Fruit fly (Drosophila melanogaster) whole organism, embryonic: ENCODE measurements around the gene TwdlE.

Source experiments
- Ada2b ChIP-seq: fragments of 200-800 bp; sonication (Bioruptor generic); IDR thresholded peaks from 2 replicates; pipeline ENCODE4 v1.3.6; 2022; ENCODE audit warnings: missing biosample characterization, missing genetic modification characterization
- Asciz ChIP-seq: fragments of 200-800 bp; sonication (Bioruptor generic); optimal IDR thresholded peaks from 2 replicates; lab custom pipeline; 2017; ENCODE audit warnings: missing biosample characterization, mild to moderate bottlenecking, missing genetic modification characterization, missing genetic modification reagents
- BtbVII ChIP-seq: fragments of 200-800 bp; sonication (Bioruptor generic); optimal IDR thresholded peaks from 3 replicates; lab custom pipeline; 2017; ENCODE audit warnings: missing biosample characterization, mild to moderate bottlenecking, missing genetic modification characterization
- C15 ChIP-seq: fragments of 200-800 bp; sonication (Bioruptor generic); IDR thresholded peaks from 3 replicates; pipeline ENCODE4 v1.3.6; 2022; ENCODE audit warnings: missing biosample characterization, missing genetic modification characterization
- CG11085 ChIP-seq: fragments of 200-800 bp; sonication (Bioruptor generic); IDR thresholded peaks from 2 replicates; pipeline ENCODE4 v1.3.6; 2022; ENCODE audit warnings: missing biosample characterization, missing genetic modification characterization
- CG12104 ChIP-seq: fragments of 200-800 bp; sonication (Bioruptor generic); optimal IDR thresholded peaks from 3 replicates; lab custom pipeline; 2016; ENCODE audit warnings: missing biosample characterization, missing genetic modification characterization
- CG12236 ChIP-seq: fragments of 200-800 bp; sonication (Bioruptor generic); optimal IDR thresholded peaks from 2 replicates; lab custom pipeline; 2016; ENCODE audit warnings: missing biosample characterization, missing genetic modification characterization
- CG15073 ChIP-seq: fragments of 200-800 bp; sonication (Bioruptor generic); optimal IDR thresholded peaks from 2 replicates; lab custom pipeline; 2016; ENCODE audit warnings: missing biosample characterization, missing genetic modification characterization
- CG17359 ChIP-seq: fragments of 200-800 bp; sonication (Bioruptor generic); optimal IDR thresholded peaks from 3 replicates; lab custom pipeline; 2018; ENCODE audit warnings: missing biosample characterization, mild to moderate bottlenecking, missing genetic modification characterization, moderate library complexity
- CG18476 ChIP-seq: fragments of 200-800 bp; sonication (Bioruptor generic); optimal IDR thresholded peaks from 2 replicates; lab custom pipeline; 2016; ENCODE audit warnings: missing biosample characterization, mild to moderate bottlenecking, missing genetic modification characterization
- CG2120 ChIP-seq: fragments of 200-800 bp; sonication (Bioruptor generic); optimal IDR thresholded peaks from 3 replicates; lab custom pipeline; 2016; ENCODE audit warnings: missing biosample characterization, missing genetic modification characterization
- CG2202 ChIP-seq: fragments of 200-800 bp; sonication (Bioruptor generic); optimal IDR thresholded peaks from 2 replicates; lab custom pipeline; 2018; ENCODE audit warnings: missing biosample characterization, mild to moderate bottlenecking, missing genetic modification characterization
- CG30403 ChIP-seq: fragments of 200-800 bp; sonication (Bioruptor generic); optimal IDR thresholded peaks from 3 replicates; lab custom pipeline; 2016; ENCODE audit warnings: missing biosample characterization, missing genetic modification characterization
- CG31365 ChIP-seq: fragments of 200-800 bp; sonication (Bioruptor generic); optimal IDR thresholded peaks from 2 replicates; lab custom pipeline; 2018; ENCODE audit warnings: missing biosample characterization, mild to moderate bottlenecking, missing genetic modification characterization
- CG3995 ChIP-seq: fragments of 200-800 bp; sonication (Bioruptor generic); optimal IDR thresholded peaks from 3 replicates; lab custom pipeline; 2016; ENCODE audit warnings: missing biosample characterization, missing genetic modification characterization
- CG6272 ChIP-seq: fragments of 200-800 bp; sonication (Bioruptor generic); IDR thresholded peaks from 2 replicates; pipeline ENCODE4 v1.3.6; 2022; ENCODE audit warnings: missing biosample characterization, missing genetic modification characterization
- CG6813 ChIP-seq: fragments of 200-800 bp; sonication (Bioruptor generic); optimal IDR thresholded peaks from 2 replicates; lab custom pipeline; 2017; ENCODE audit warnings: missing biosample characterization, missing genetic modification characterization, mild to moderate bottlenecking, moderate library complexity, missing genetic modification reagents
- CG7963 ChIP-seq: fragments of 200-800 bp; sonication (Bioruptor generic); IDR thresholded peaks from 3 replicates; pipeline ENCODE4 v1.3.6; 2022; ENCODE audit warnings: missing biosample characterization, missing genetic modification characterization; ENCODE audit not compliant: partially characterized antibody
- CG9437 ChIP-seq: fragments of 200-800 bp; sonication (Bioruptor generic); optimal IDR thresholded peaks from 2 replicates; lab custom pipeline; 2018; ENCODE audit warnings: missing biosample characterization, mild to moderate bottlenecking, missing genetic modification characterization
- CG9727 ChIP-seq: fragments of 200-800 bp; sonication (Bioruptor generic); optimal IDR thresholded peaks from 3 replicates; lab custom pipeline; 2017; ENCODE audit warnings: missing biosample characterization, mild to moderate bottlenecking, missing genetic modification characterization
- D19B ChIP-seq: fragments of 200-800 bp; sonication (Bioruptor generic); optimal IDR thresholded peaks from 2 replicates; lab custom pipeline; 2017; ENCODE audit warnings: missing biosample characterization, mild to moderate bottlenecking, missing genetic modification characterization
- Deaf1 ChIP-seq: fragments of 200-800 bp; optimal IDR thresholded peaks from 3 replicates; lab custom pipeline; 2019; ENCODE audit warnings: missing biosample characterization, mild to moderate bottlenecking, missing genetic modification characterization, moderate library complexity
- Dfd ChIP-seq, 2 experiments: fragments of >200 bp; optimal IDR thresholded peaks; 2 replicates each; lab custom pipeline; 2017; ENCODE audit warnings: missing biosample characterization in 2 of 2, missing genetic modification characterization in 2 of 2
- Dp ChIP-seq: fragments of 200-800 bp; sonication (Bioruptor generic); optimal IDR thresholded peaks from 2 replicates; lab custom pipeline; 2018; ENCODE audit warnings: missing biosample characterization, mild to moderate bottlenecking, missing genetic modification characterization, moderate library complexity
- E2f1 ChIP-seq: fragments of 200-800 bp; sonication (Bioruptor generic); IDR thresholded peaks from 2 replicates; pipeline ENCODE4 v1.3.6; 2022; ENCODE audit warnings: missing biosample characterization, missing genetic modification characterization
- Fer1 ChIP-seq: fragments of 200-800 bp; sonication (Bioruptor generic); optimal IDR thresholded peaks from 2 replicates; lab custom pipeline; 2017; ENCODE audit warnings: missing biosample characterization, mild to moderate bottlenecking, missing genetic modification characterization
- HLH3B ChIP-seq: fragments of 200-800 bp; sonication (Bioruptor generic); IDR thresholded peaks from 2 replicates; pipeline ENCODE4 v1.3.6; 2022; ENCODE audit warnings: missing biosample characterization, missing genetic modification characterization
- Hmx ChIP-seq: fragments of 200-800 bp; sonication (Bioruptor generic); optimal IDR thresholded peaks from 2 replicates; lab custom pipeline; 2016; ENCODE audit warnings: missing biosample characterization, missing genetic modification characterization
- Stat92E ChIP-seq, 3 experiments: fragments of >200 bp in 2 of 3; fragments of 200-800 bp in 1 of 3; sonication (Bioruptor generic) in 1 of 3; optimal IDR thresholded peaks; 2 replicates each; lab custom pipeline; 2017 to 2019; ENCODE audit warnings: missing biosample characterization in 3 of 3, missing genetic modification characterization in 3 of 3, mild to moderate bottlenecking in 1 of 3, moderate library complexity in 1 of 3
- ab ChIP-seq: fragments of 200-800 bp; sonication (Bioruptor generic); optimal IDR thresholded peaks from 2 replicates; lab custom pipeline; 2016; ENCODE audit warnings: missing biosample characterization, missing genetic modification characterization
- abd-A ChIP-seq: fragments of 200-800 bp; sonication (Bioruptor generic); optimal IDR thresholded peaks from 3 replicates; lab custom pipeline; 2019; ENCODE audit warnings: missing biosample characterization, mild to moderate bottlenecking, missing genetic modification characterization, moderate library complexity
- al ChIP-seq: fragments of 200-800 bp; sonication (Bioruptor generic); IDR thresholded peaks from 2 replicates; pipeline ENCODE4 v1.3.6; 2022; ENCODE audit warnings: missing biosample characterization, missing genetic modification characterization
- ap ChIP-seq: fragments of 200-800 bp; sonication (Bioruptor generic); IDR thresholded peaks from 2 replicates; pipeline ENCODE4 v1.3.6; 2022; ENCODE audit warnings: missing biosample characterization, missing genetic modification characterization
- bigmax ChIP-seq: fragments of 200-800 bp; sonication (Bioruptor generic); optimal IDR thresholded peaks from 2 replicates; lab custom pipeline; 2018; ENCODE audit warnings: missing biosample characterization, mild to moderate bottlenecking, missing genetic modification characterization
- cato ChIP-seq: fragments of 200-800 bp; sonication (Bioruptor generic); optimal IDR thresholded peaks from 2 replicates; lab custom pipeline; 2016; ENCODE audit warnings: missing biosample characterization, missing genetic modification characterization, borderline replicate concordance
- caup ChIP-seq: fragments of 200-800 bp; sonication (Bioruptor generic); optimal IDR thresholded peaks from 3 replicates; lab custom pipeline; 2017; ENCODE audit warnings: missing biosample characterization, mild to moderate bottlenecking, missing genetic modification characterization, moderate library complexity; ENCODE audit not compliant: severe bottlenecking
- crol ChIP-seq: fragments of 200-800 bp; sonication (Bioruptor generic); IDR thresholded peaks from 2 replicates; pipeline ENCODE4 v1.3.6; 2022; ENCODE audit warnings: missing biosample characterization, missing genetic modification characterization
- dmrt99B ChIP-seq: fragments of 200-800 bp; sonication (Bioruptor generic); optimal IDR thresholded peaks from 2 replicates; lab custom pipeline; 2018; ENCODE audit warnings: missing biosample characterization, mild to moderate bottlenecking, missing genetic modification characterization, moderate library complexity
- esg ChIP-seq: fragments of 200-800 bp; sonication (Bioruptor generic); conservative IDR thresholded peaks from 2 replicates; pipeline ENCODE4 v1.3.6; 2022; ENCODE audit warnings: missing biosample characterization, missing genetic modification characterization
- exex ChIP-seq: fragments of 200-800 bp; sonication (Bioruptor generic); optimal IDR thresholded peaks from 4 replicates; lab custom pipeline; 2018; ENCODE audit warnings: missing biosample characterization, mild to moderate bottlenecking, missing genetic modification characterization, moderate library complexity
- gem ChIP-seq: fragments of 200-800 bp; sonication (Bioruptor generic); optimal IDR thresholded peaks from 2 replicates; lab custom pipeline; 2019; ENCODE audit warnings: missing biosample characterization, mild to moderate bottlenecking, missing genetic modification characterization, moderate library complexity
- grau ChIP-seq: fragments of 200-800 bp; optimal IDR thresholded peaks from 3 replicates; lab custom pipeline; 2019; ENCODE audit warnings: missing biosample characterization, mild to moderate bottlenecking, missing genetic modification characterization, moderate library complexity
- lbe ChIP-seq: fragments of 200-800 bp; sonication (Bioruptor generic); optimal IDR thresholded peaks from 2 replicates; lab custom pipeline; 2016; ENCODE audit warnings: missing biosample characterization, mild to moderate bottlenecking, missing genetic modification characterization
- lilli ChIP-seq: fragments of 200-800 bp; sonication (Bioruptor generic); optimal IDR thresholded peaks from 3 replicates; lab custom pipeline; 2016; ENCODE audit warnings: missing biosample characterization, missing genetic modification characterization
- nmo ChIP-seq: fragments of 200-800 bp; sonication (Bioruptor generic); optimal IDR thresholded peaks from 2 replicates; lab custom pipeline; 2018; ENCODE audit warnings: missing biosample characterization, mild to moderate bottlenecking, missing genetic modification characterization, moderate library complexity
- run ChIP-seq: fragments of 200-800 bp; sonication (Bioruptor generic); optimal IDR thresholded peaks from 3 replicates; lab custom pipeline; 2018; ENCODE audit warnings: missing biosample characterization, mild to moderate bottlenecking, missing genetic modification characterization
- stc ChIP-seq: fragments of 200-800 bp; sonication (Bioruptor generic); IDR thresholded peaks from 2 replicates; pipeline ENCODE4 v1.3.6; 2022; ENCODE audit warnings: missing biosample characterization, missing genetic modification characterization
- twi ChIP-seq: fragments of 200-800 bp; optimal IDR thresholded peaks from 2 replicates; lab custom pipeline; 2019; ENCODE audit warnings: missing biosample characterization, mild to moderate bottlenecking, missing genetic modification characterization, moderate library complexity
- zfh2 ChIP-seq: fragments of 200-800 bp; sonication (Bioruptor generic); optimal IDR thresholded peaks from 2 replicates; lab custom pipeline; 2016; ENCODE audit warnings: missing biosample characterization, missing genetic modification characterization

Gene TwdlE

DNA sequence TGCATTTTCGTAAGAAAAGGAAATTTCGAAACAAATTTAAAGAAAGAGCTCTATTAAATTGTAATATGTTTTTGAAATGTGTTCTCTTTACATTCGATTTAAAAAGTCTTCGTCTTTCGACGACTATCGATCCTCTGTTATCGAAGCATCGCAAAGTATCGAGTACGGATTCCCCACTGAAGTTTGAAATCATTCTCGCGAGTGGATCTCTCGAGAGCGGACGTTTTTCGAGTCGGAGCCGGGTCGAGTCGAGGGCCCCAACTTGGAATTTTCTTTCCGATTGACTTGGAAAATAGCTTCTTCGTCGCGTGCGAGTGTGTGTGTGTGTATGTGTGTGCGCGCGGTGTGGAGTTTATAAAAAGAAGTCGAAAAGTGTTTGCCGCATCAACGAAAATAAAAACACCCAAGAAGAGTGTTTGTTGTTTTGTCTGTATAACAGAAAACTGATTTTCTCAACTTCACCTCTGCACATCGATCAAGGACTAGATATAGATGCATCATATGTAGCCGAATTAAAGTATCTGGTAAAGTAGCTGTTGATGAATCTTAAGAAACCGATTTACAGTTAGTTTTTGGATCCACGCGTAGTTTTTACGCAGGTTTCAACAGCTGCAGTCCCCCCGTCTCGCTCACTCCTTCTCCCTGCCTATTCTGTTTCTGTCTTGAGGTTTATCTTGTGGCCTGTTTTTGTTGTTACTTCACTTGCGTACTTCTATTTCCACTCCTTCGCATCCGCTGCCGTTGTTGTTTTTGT, 49.2 kb downstream of the TwdlE start, which contains the start of gene LanB1:
Gene LanB1 (plus strand): TSS at position 190 of the 754 bp plus-strand sequence.
- TF ChIP-seq gem (tag; lab: Kevin White, UChicago) (no peak), CG11085 (no peak), grau (no peak), lbe (no peak), CG2120 (GFP tag; lab: Kevin White, UChicago) (no peak), CG2202 (tag; lab: Kevin White, UChicago) (no peak), lilli (GFP tag; lab: Kevin White, UChicago) (no peak), Dp (GFP tag; lab: Kevin White, UChicago) (peak; percentile 43), D19B (GFP tag; lab: Kevin White, UChicago) (no peak), C15 (GFP tag; lab: Robert Waterston, UW) (no peak), CG3995 (GFP tag; lab: Kevin White, UChicago) (no peak), Ada2b (no peak), caup (peak; percentile 13), Hmx (GFP tag; lab: Kevin White, UChicago) (no peak), CG6813 (no peak), CG12236 (no peak), Dfd (GFP tag; optimal IDR thresholded peaks at IDR 0.05; lab: Kevin White, UChicago) (no peak), HLH3B (no peak), exex (tag; lab: Kevin White, UChicago) (no peak), CG31365 (tag; lab: Kevin White, UChicago) (no peak), CG7963 (peak; percentile 57; the same call in 1 of the 3 replicates), abd-A (no peak), dmrt99B (tag; lab: Kevin White, UChicago) (no peak), crol (GFP tag; lab: Robert Waterston, UW) (0 out of 2 replicates have a peak, but pooled peaks have one; percentile 50), Deaf1 (tag; lab: Kevin White, UChicago) (peak; percentile 28), E2f1 (GFP tag; lab: Robert Waterston, UW) (no peak), stc (GFP tag; lab: Robert Waterston, UW) (no peak; the same call in 1 of the 2 replicates), CG12104 (GFP tag; lab: Kevin White, UChicago) (no peak), ab (GFP tag; lab: Kevin White, UChicago) (no peak), esg (GFP tag; lab: Robert Waterston, UW) (no peak), nmo (GFP tag; lab: Kevin White, UChicago) (no peak), Asciz (GFP tag; lab: Kevin White, UChicago) (no peak), CG9727 (GFP tag; lab: Kevin White, UChicago) (no peak), CG30403 (GFP tag; lab: Kevin White, UChicago) (no peak), al (GFP tag; lab: Robert Waterston, UW) (no peak), run (no peak), cato (no peak), twi (peak; percentile 44), Stat92E (GFP tag; optimal IDR thresholded peaks at IDR 0.05; lab: Kevin White, UChicago) (peak in 1 of 3 experiments; percentile 65), CG6272 (GFP tag; lab: Robert Waterston, UW) (no peak), CG17359 (tag; lab: Kevin White, UChicago) (peak; percentile 39), zfh2 (GFP tag; lab: Kevin White, UChicago) (no peak), CG18476 (GFP tag; lab: Kevin White, UChicago) (no peak), CG15073 (no peak), CG9437 (GFP tag; lab: Kevin White, UChicago) (no peak), Fer1 (GFP tag; lab: Kevin White, UChicago) (peak; percentile 1), ap (GFP tag; lab: Robert Waterston, UW) (no peak), bigmax (GFP tag; lab: Kevin White, UChicago) (no peak), BtbVII (GFP tag; lab: Kevin White, UChicago) (no peak)
